Fruit fly (Drosophila melanogaster): Measurements from ENCODE around the gene CG1523.

Gene CG1523

DNA sequence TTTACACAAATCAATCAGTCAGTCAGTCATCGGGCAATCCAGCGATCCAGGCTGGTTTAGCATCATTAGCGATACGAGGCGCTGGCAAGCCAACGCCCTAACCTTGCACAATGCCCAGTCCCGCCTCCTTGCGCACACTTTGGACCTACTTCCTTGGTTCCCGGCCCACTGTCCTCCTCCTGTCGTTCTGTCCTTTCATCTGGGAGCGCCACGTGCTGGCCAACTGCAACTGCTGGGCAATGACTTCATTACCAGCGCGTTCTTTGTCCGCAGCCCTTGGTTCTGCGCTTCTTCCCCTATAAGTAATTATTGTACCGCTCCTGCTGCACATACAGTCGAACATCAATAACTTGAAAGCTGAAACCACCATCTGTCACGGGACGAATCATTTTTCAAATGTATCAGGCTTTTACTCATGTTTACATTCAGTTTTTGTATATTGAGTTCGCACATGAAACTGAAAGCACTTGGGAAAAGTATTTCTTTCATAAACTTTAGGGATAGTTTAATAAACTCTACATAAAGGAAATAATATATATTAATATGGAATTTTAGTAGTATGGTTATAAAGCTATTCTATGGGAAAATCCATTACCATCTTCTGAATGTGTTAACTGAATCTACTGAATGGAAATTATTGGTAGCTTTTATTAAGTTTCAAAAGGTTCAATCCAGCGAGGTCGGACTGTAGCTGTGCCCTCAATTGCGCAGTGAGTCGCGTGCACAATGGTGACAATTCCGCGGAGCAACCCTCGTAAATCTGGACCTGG is 28.3 kb upstream of the CG1523 start (continued):
- TF ChIP-seq CG13775 (GFP tag; optimal IDR thresholded peaks at IDR 0.05) (no peak), Poxn (GFP tag; IDR thresholded peaks at IDR 0.05) (no peak), schlank (tag; optimal IDR thresholded peaks at IDR 0.05) (no peak), E2f2 (GFP tag; IDR thresholded peaks at IDR 0.05) (no peak), Sry-β (GFP tag; optimal IDR thresholded peaks at IDR 0.05) (no peak), MTF-1 (GFP tag; optimal IDR thresholded peaks at IDR 0.05; ENCODE audit: borderline replicate concordance) (no peak), CG32772 (GFP tag; IDR thresholded peaks at IDR 0.05) (no peak), ssp (GFP tag; IDR thresholded peaks at IDR 0.05) (no peak), sima (GFP tag; optimal IDR thresholded peaks at IDR 0.05) (no peak), CG15073 (GFP tag; optimal IDR thresholded peaks at IDR 0.05) (no peak), ap (GFP tag; IDR thresholded peaks at IDR 0.05) (no peak), CG14050 (GFP tag; IDR thresholded peaks at IDR 0.05) (no peak), CG6813 (GFP tag; optimal IDR thresholded peaks at IDR 0.05) (no peak), Ets97D (GFP tag; optimal IDR thresholded peaks at IDR 0.05) (no peak), CG1603 (tag; optimal IDR thresholded peaks at IDR 0.05) (no peak), Side (GFP tag; optimal IDR thresholded peaks at IDR 0.05) (no peak), lab (GFP tag; optimal IDR thresholded peaks at IDR 0.05) (no peak), CG11560 (tag; IDR thresholded peaks at IDR 0.05) (no peak), CG43689 (GFP tag; IDR thresholded peaks at IDR 0.05) (no peak), Hsf (GFP tag; optimal IDR thresholded peaks at IDR 0.05) (no peak), jing (GFP tag; optimal IDR thresholded peaks at IDR 0.05) (no peak), Dref (GFP tag; IDR thresholded peaks at IDR 0.05) (no peak), D (optimal IDR thresholded peaks at IDR 0.05) (no peak), D (GFP tag; optimal IDR thresholded peaks at IDR 0.05) (peak; percentile 13), fd102C (GFP tag; optimal IDR thresholded peaks at IDR 0.05) (no peak), usp (GFP tag; optimal IDR thresholded peaks at IDR 0.05) (no peak), CG6175 (GFP tag; IDR thresholded peaks at IDR 0.05) (no peak), Dbx (GFP tag; IDR thresholded peaks at IDR 0.05) (no peak), Hr78 (GFP tag; optimal IDR thresholded peaks at IDR 0.05) (no peak), CG13624 (GFP tag; optimal IDR thresholded peaks at IDR 0.05) (no peak), Gsc (GFP tag; IDR thresholded peaks at IDR 0.05) (no peak), CG4707 (GFP tag; optimal IDR thresholded peaks at IDR 0.05) (no peak), sd (tag; optimal IDR thresholded peaks at IDR 0.05) (no peak), CG2889 (GFP tag; IDR thresholded peaks at IDR 0.05) (no peak), Trl (optimal IDR thresholded peaks at IDR 0.05) (no peak), Trl (GFP tag; optimal IDR thresholded peaks at IDR 0.05) (no peak), slp2 (GFP tag; optimal IDR thresholded peaks at IDR 0.05) (no peak), CG10321 (GFP tag; IDR thresholded peaks at IDR 0.05) (no peak), ara (GFP tag; IDR thresholded peaks at IDR 0.05) (no peak), ham (GFP tag; IDR thresholded peaks at IDR 0.05) (no peak), caup (GFP tag; optimal IDR thresholded peaks at IDR 0.05; ENCODE audit: severe bottlenecking) (no peak), Dfd (GFP tag; optimal IDR thresholded peaks at IDR 0.05) (no peak), CG3726 (GFP tag; IDR thresholded peaks at IDR 0.05) (no peak), onecut (GFP tag; IDR thresholded peaks at IDR 0.05) (no peak), CG2678 (tag; optimal IDR thresholded peaks at IDR 0.05) (peak; percentile 40), Bteb2 (GFP tag; optimal IDR thresholded peaks at IDR 0.05) (no peak), CrebB (tag; optimal IDR thresholded peaks at IDR 0.05) (no peak), Asciz (GFP tag; optimal IDR thresholded peaks at IDR 0.05) (peak; percentile 10), lola (GFP tag; optimal IDR thresholded peaks at IDR 0.05) (peak in 1 of 3 experiments; percentile 45), CG8281 (tag; optimal IDR thresholded peaks at IDR 0.05) (no peak), CG8089 (GFP tag; optimal IDR thresholded peaks at IDR 0.05) (no peak)
